Fruit fly (Drosophila melanogaster) whole organism, wandering third instar larva: ENCODE results near the gene CG5886.

Source experiments
- CG32264 ChIP-seq: fragments of 200-800 bp; sonication (Bioruptor generic); optimal IDR thresholded peaks from 2 replicates; lab custom pipeline; 2016; ENCODE audit warnings: missing biosample characterization, missing genetic modification characterization
- CG9705 ChIP-seq: fragments of 200-800 bp; sonication (Bioruptor generic); optimal IDR thresholded peaks from 2 replicates; lab custom pipeline; 2018; ENCODE audit warnings: missing biosample characterization, mild to moderate bottlenecking, missing genetic modification characterization
- Dif ChIP-seq: fragments of 200-275, 200-300 bp; sonication (Bioruptor generic); optimal IDR thresholded peaks from 2 replicates; lab custom pipeline; 2018; ENCODE audit warnings: missing biosample characterization, missing genetic modification characterization; ENCODE audit not compliant: partially characterized antibody
- HLH106 ChIP-seq: fragments of 200-800 bp; optimal IDR thresholded peaks from 3 replicates; lab custom pipeline; 2019; ENCODE audit warnings: missing biosample characterization, mild to moderate bottlenecking, missing genetic modification characterization, moderate library complexity
- Hnf4 ChIP-seq: fragments of 200-800 bp; sonication (Bioruptor generic); optimal IDR thresholded peaks from 2 replicates; lab custom pipeline; 2016; ENCODE audit warnings: missing biosample characterization, mild to moderate bottlenecking, missing genetic modification characterization
- Hr78 ChIP-seq: fragments of >200 bp; optimal IDR thresholded peaks from 2 replicates; lab custom pipeline; 2017; ENCODE audit warnings: missing biosample characterization, missing genetic modification characterization
- Hr83 ChIP-seq: fragments of 200-300 bp; sonication (Bioruptor generic); optimal IDR thresholded peaks from 2 replicates; lab custom pipeline; 2016; ENCODE audit warnings: missing biosample characterization, mild to moderate bottlenecking, missing genetic modification characterization, moderate library complexity; ENCODE audit not compliant: poor library complexity, severe bottlenecking
- Jra ChIP-seq: sonication (Bioruptor generic); optimal IDR thresholded peaks from 2 replicates; lab custom pipeline; 2016; ENCODE audit warnings: missing biosample characterization, missing genetic modification characterization
- Mio ChIP-seq: sonication (Bioruptor generic); optimal IDR thresholded peaks from 2 replicates; lab custom pipeline; 2016; ENCODE audit warnings: missing biosample characterization, missing genetic modification characterization
- Myc ChIP-seq: fragments of >200 bp; optimal IDR thresholded peaks from 2 replicates; lab custom pipeline; 2017
- N ChIP-seq: fragments of >200 bp; optimal IDR thresholded peaks from 2 replicates; lab custom pipeline; 2018; ENCODE audit warnings: missing biosample characterization, missing external identifiers, missing genetic modification characterization
- OdsH ChIP-seq: fragments of 200-800 bp; sonication (Bioruptor generic); optimal IDR thresholded peaks from 2 replicates; lab custom pipeline; 2016; ENCODE audit warnings: missing biosample characterization, mild to moderate bottlenecking, missing genetic modification characterization
- Rel ChIP-seq, 2 experiments: fragments of 200-800 bp; sonication (Bioruptor generic) in 1 of 2; optimal IDR thresholded peaks; 2 replicates in 1 of 2; 3 replicates in 1 of 2; lab custom pipeline; 2016 to 2019; ENCODE audit warnings: mild to moderate bottlenecking in 2 of 2, missing biosample characterization in 2 of 2, missing genetic modification characterization in 2 of 2, moderate library complexity in 1 of 2
- Sp1 ChIP-seq: fragments of 200-800 bp; sonication (Bioruptor generic); optimal IDR thresholded peaks from 3 replicates; lab custom pipeline; 2019; ENCODE audit warnings: missing biosample characterization, mild to moderate bottlenecking, missing genetic modification characterization, moderate library complexity
- br ChIP-seq: fragments of 200-800 bp; sonication (Bioruptor generic); optimal IDR thresholded peaks from 2 replicates; lab custom pipeline; 2016; ENCODE audit warnings: missing biosample characterization, missing genetic modification characterization
- brk ChIP-seq: fragments of 200-800 bp; sonication (Bioruptor generic); optimal IDR thresholded peaks from 2 replicates; lab custom pipeline; 2016; ENCODE audit warnings: missing biosample characterization, mild to moderate bottlenecking, missing genetic modification characterization
- dl ChIP-seq, 2 experiments: fragments of 175-275, 200-275 bp in 1 of 2; fragments of 200-275 bp in 1 of 2; sonication (Bioruptor generic); optimal IDR thresholded peaks; lab custom pipeline; 2018; ENCODE audit warnings: mild to moderate bottlenecking in 2 of 2, missing biosample characterization in 2 of 2, missing genetic modification characterization in 2 of 2, moderate library complexity in 2 of 2; ENCODE audit not compliant: partially characterized antibody in 2 of 2, insufficient read depth in 1 of 2
- dmrt93B ChIP-seq: fragments of 200-800 bp; sonication (Bioruptor generic); optimal IDR thresholded peaks from 2 replicates; lab custom pipeline; 2018; ENCODE audit warnings: missing biosample characterization, mild to moderate bottlenecking, missing genetic modification characterization
- dsf ChIP-seq: sonication (Bioruptor generic); optimal IDR thresholded peaks from 2 replicates; lab custom pipeline; 2016; ENCODE audit warnings: missing biosample characterization, missing genetic modification characterization, borderline replicate concordance
- ey ChIP-seq: fragments of 200-800 bp; sonication (Bioruptor generic); optimal IDR thresholded peaks from 2 replicates; lab custom pipeline; 2016; ENCODE audit warnings: missing biosample characterization, missing genetic modification characterization
- foxo ChIP-seq, 2 experiments: fragments of 200-800 bp; sonication (Bioruptor generic); optimal IDR thresholded peaks; 2 replicates in 1 of 2; 3 replicates in 1 of 2; lab custom pipeline; 2016 to 2017; ENCODE audit warnings: missing biosample characterization in 2 of 2, missing genetic modification characterization in 2 of 2
- fru ChIP-seq: fragments of 200-800 bp; sonication (Bioruptor generic); optimal IDR thresholded peaks from 3 replicates; lab custom pipeline; 2016; ENCODE audit warnings: missing biosample characterization, mild to moderate bottlenecking, missing genetic modification characterization
- h ChIP-seq: fragments of 200-800 bp; sonication (Bioruptor generic); optimal IDR thresholded peaks from 3 replicates; lab custom pipeline; 2016; ENCODE audit warnings: missing biosample characterization, mild to moderate bottlenecking, missing genetic modification characterization
- jim ChIP-seq: fragments of 175-275, 200-325 bp; sonication (Bioruptor generic); optimal IDR thresholded peaks from 2 replicates; lab custom pipeline; 2016; ENCODE audit warnings: missing biosample characterization, mild to moderate bottlenecking, missing genetic modification characterization
- lola ChIP-seq: fragments of >200 bp; optimal IDR thresholded peaks from 2 replicates; lab custom pipeline; 2017; ENCODE audit warnings: missing biosample characterization, missing genetic modification characterization
- psq ChIP-seq: fragments of 200-800 bp; sonication (Bioruptor generic); optimal IDR thresholded peaks from 3 replicates; lab custom pipeline; 2017; ENCODE audit warnings: missing biosample characterization, mild to moderate bottlenecking, missing genetic modification characterization, moderate library complexity
- sage ChIP-seq: fragments of 200-800 bp; sonication (Bioruptor generic); optimal IDR thresholded peaks from 2 replicates; lab custom pipeline; 2016; ENCODE audit warnings: missing biosample characterization, mild to moderate bottlenecking, missing genetic modification characterization
- tai ChIP-seq: sonication (Bioruptor generic); optimal IDR thresholded peaks from 2 replicates; lab custom pipeline; 2016; ENCODE audit warnings: missing biosample characterization, missing genetic modification characterization

The CG5886 gene

dm6 chr3R:25851224-25851682 is at the start of gene CG5886, which contains the start of gene CG14545:
CG5886 (plus strand) TSS chr3R:25851632.
CG14545 (minus strand) TSS chr3R:25851291.
- peak; percentile 20 for TF ChIP-seq tai (GFP tag; lab: Kevin White, UChicago)
- TF ChIP-seq Myc = peak; percentile 55
- TF ChIP-seq fru = peak; percentile 91
- peak in 1 of 2 experiments; percentile 22 for TF ChIP-seq foxo (GFP tag; optimal IDR thresholded peaks at IDR 0.05; lab: Kevin White, UChicago)
- no peak for TF ChIP-seq dl (GFP tag; optimal IDR thresholded peaks at IDR 0.05; lab: Kevin White, UChicago; ENCODE audit: insufficient read depth in 1 of 2, partially characterized antibody in 2 of 2)
- TF ChIP-seq Hnf4 = peak; percentile 4

- TF ChIP-seq Hr83 (no peak), brk (GFP tag; lab: Kevin White, UChicago) (no peak), foxo (GFP tag; optimal IDR thresholded peaks at IDR 0.05; lab: Kevin White, UChicago) (no peak)
Observed at dm6 chr3R:25806145-25806544, 45.3 kb upstream of the CG5886 start, which contains the start of gene BG642167. BG642167 (plus strand) TSS chr3R:25806445.

- no peak for TF ChIP-seq Mio
- no peak for TF ChIP-seq N (GFP tag; lab: Kevin White, UChicago)
- TF ChIP-seq fru = no peak
- TF ChIP-seq lola = no peak
- TF ChIP-seq br (GFP tag; lab: Kevin White, UChicago) = no peak
- no peak for TF ChIP-seq Jra (GFP tag; lab: Kevin White, UChicago)
- no peak for TF ChIP-seq Dif (GFP tag; lab: Kevin White, UChicago)
- TF ChIP-seq Hr83 = no peak
- TF ChIP-seq, all 38 proteins: peak for 0
Observed at dm6 chr3R:25810796-25811195, 40.6 kb upstream of the CG5886 start, which contains the start of gene CG5024. CG5024 (plus strand) TSS chr3R:25811096.

dm6 chr3R:25811611-25812010 is 39.8 kb upstream of the CG5886 start, which contains the start of the genes Acam and CG17770:
Acam (plus strand) TSS chr3R:25811911.
CG17770 (plus strand) TSS chr3R:25811911.
- no peak for TF ChIP-seq OdsH (GFP tag; lab: Kevin White, UChicago)
- TF ChIP-seq CG9705 (GFP tag; lab: Kevin White, UChicago) = no peak
- TF ChIP-seq Hnf4 = no peak
- TF ChIP-seq Hr78 (GFP tag; lab: Kevin White, UChicago) = no peak
- TF ChIP-seq Rel (GFP tag; optimal IDR thresholded peaks at IDR 0.05; lab: Kevin White, UChicago) = no peak
- no peak for TF ChIP-seq Rel (tag; optimal IDR thresholded peaks at IDR 0.05; lab: Kevin White, UChicago)
- TF ChIP-seq psq = no peak
- no peak for TF ChIP-seq dmrt93B
- TF ChIP-seq ey (GFP tag; lab: Kevin White, UChicago) = no peak
- no peak for TF ChIP-seq dl (GFP tag; optimal IDR thresholded peaks at IDR 0.05; lab: Kevin White, UChicago; ENCODE audit: insufficient read depth in 1 of 2, partially characterized antibody in 2 of 2)
- no peak for TF ChIP-seq dsf (GFP tag; lab: Kevin White, UChicago)
- no peak for TF ChIP-seq h (GFP tag; lab: Kevin White, UChicago)

- TF ChIP-seq Jra (GFP tag; lab: Kevin White, UChicago) (no peak), Sp1 (no peak), br (GFP tag; lab: Kevin White, UChicago) (no peak), Myc (no peak), jim (GFP tag; lab: Kevin White, UChicago) (no peak), brk (GFP tag; lab: Kevin White, UChicago) (no peak)
Observed at dm6 chr3R:25815179-25815578, 36.3 kb upstream of the CG5886 start, which contains the start of gene CG14354. CG14354 (plus strand) TSS chr3R:25815479.

- TF ChIP-seq Hnf4 = no peak
- no peak for TF ChIP-seq HLH106 (tag; lab: Kevin White, UChicago)
- no peak for TF ChIP-seq CG32264 (GFP tag; lab: Kevin White, UChicago)
- TF ChIP-seq tai (GFP tag; lab: Kevin White, UChicago) = no peak
- no peak for TF ChIP-seq sage (GFP tag; lab: Kevin White, UChicago)
- TF ChIP-seq Hr78 (GFP tag; lab: Kevin White, UChicago) = no peak
- no peak for TF ChIP-seq Sp1
- TF ChIP-seq fru = no peak
- no peak for TF ChIP-seq Myc
- TF ChIP-seq brk (GFP tag; lab: Kevin White, UChicago) = no peak
- TF ChIP-seq, all 38 proteins: peak for 0
Observed at dm6 chr3R:25829598-25829997, 21.8 kb upstream of the CG5886 start, which contains the start of gene Mst57Dc. Mst57Dc (minus strand) TSS chr3R:25829698.
